Worm (Caenorhabditis elegans) whole organism, L4 larva: ENCODE data around the gene cnt-2.

ENCODE experiments used
- D1046.2 ChIP-seq: fragments of 200-800 bp; sonication (Bioruptor generic); IDR thresholded peaks from 2 replicates; pipeline ENCODE4 v1.3.6; 2022; ENCODE audit warnings: missing genetic modification characterization, missing compliant biosample characterization
- F37D6.2 ChIP-seq: sonication (generic microtip); optimal IDR thresholded peaks from 2 replicates; lab custom pipeline; 2016; ENCODE audit warnings: mild to moderate bottlenecking, missing genetic modification characterization, missing compliant biosample characterization
- F44E2.7 ChIP-seq: fragments of 200-800 bp; sonication (Bioruptor generic); IDR thresholded peaks from 2 replicates; pipeline ENCODE4 v2.1.2; 2022; ENCODE audit warnings: missing genetic modification characterization, missing compliant biosample characterization
- Y48G9A.11 ChIP-seq: fragments of 200-800 bp; sonication (Bioruptor generic); IDR thresholded peaks from 2 replicates; pipeline ENCODE4 v1.3.6; 2022; ENCODE audit warnings: missing genetic modification reagents, missing genetic modification characterization, missing compliant biosample characterization
- Y5F2A.4 ChIP-seq: fragments of 200-800 bp; sonication (Bioruptor generic); optimal IDR thresholded peaks from 2 replicates; lab custom pipeline; 2018; ENCODE audit warnings: mild to moderate bottlenecking, missing genetic modification characterization, missing compliant biosample characterization
- Y75B8A.6 ChIP-seq: fragments of 200-800 bp; sonication (Bioruptor generic); IDR thresholded peaks from 2 replicates; pipeline ENCODE4 v1.3.6; 2022; ENCODE audit warnings: missing genetic modification reagents, missing genetic modification characterization, missing compliant biosample characterization
- ZK337.2 ChIP-seq: fragments of 200-800 bp; sonication (Bioruptor generic); IDR thresholded peaks from 2 replicates; pipeline ENCODE4 v1.3.6; 2022; ENCODE audit warnings: missing genetic modification reagents, missing genetic modification characterization, missing compliant biosample characterization
- aha-1 ChIP-seq: fragments of 150-350 bp; peaks from one replicate; lab custom pipeline; 2014; ENCODE audit warnings: missing biosample characterization, missing genetic modification characterization
- aly-2 ChIP-seq: sonication (generic microtip); optimal IDR thresholded peaks from 2 replicates; lab custom pipeline; 2018; ENCODE audit warnings: missing biosample characterization, missing genetic modification characterization
- attf-4 ChIP-seq: sonication (generic microtip); optimal IDR thresholded peaks from 3 replicates; lab custom pipeline; 2017; ENCODE audit warnings: missing biosample characterization, missing genetic modification characterization
- ceh-28 ChIP-seq: fragments of 150-350 bp; optimal IDR thresholded peaks from 2 replicates; lab custom pipeline; 2014; ENCODE audit warnings: missing biosample characterization, missing genetic modification reagents, missing genetic modification characterization
- ceh-44 ChIP-seq: fragments of 200-800 bp; sonication (Bioruptor generic); IDR thresholded peaks from 2 replicates; pipeline ENCODE4 v1.3.6; 2022; ENCODE audit warnings: missing genetic modification reagents, missing genetic modification characterization, missing compliant biosample characterization
- ceh-62 ChIP-seq: sonication (generic microtip); optimal IDR thresholded peaks from 2 replicates; lab custom pipeline; 2017; ENCODE audit warnings: missing biosample characterization, missing genetic modification characterization
- ceh-82 ChIP-seq: sonication (generic microtip); optimal IDR thresholded peaks from 2 replicates; lab custom pipeline; 2017; ENCODE audit warnings: missing biosample characterization, missing genetic modification characterization
- ces-1 ChIP-seq: fragments of 150-350 bp; sonication (generic microtip); optimal IDR thresholded peaks from 4 replicates; lab custom pipeline; 2014; ENCODE audit warnings: missing biosample characterization, missing genetic modification reagents, missing genetic modification characterization
- dmd-6 ChIP-seq: fragments of 200-800 bp; sonication (Bioruptor generic); IDR thresholded peaks from 2 replicates; pipeline ENCODE4 v1.3.6; 2022; ENCODE audit warnings: missing genetic modification reagents, missing genetic modification characterization, missing compliant biosample characterization
- dmd-8 ChIP-seq: fragments of 200-800 bp; sonication (Bioruptor generic); IDR thresholded peaks from 2 replicates; pipeline ENCODE4 v1.3.6; 2022; ENCODE audit warnings: missing genetic modification characterization, missing compliant biosample characterization
- duxl-1 ChIP-seq: sonication (generic microtip); optimal IDR thresholded peaks from 2 replicates; lab custom pipeline; 2016; ENCODE audit warnings: mild to moderate bottlenecking, missing genetic modification characterization, moderate library complexity, missing compliant biosample characterization; ENCODE audit not compliant: poor library complexity
- egl-43 ChIP-seq: fragments of 200-800 bp; sonication (Bioruptor generic); IDR thresholded peaks from 2 replicates; pipeline ENCODE4 v1.3.6; 2022; ENCODE audit warnings: missing genetic modification reagents, missing genetic modification characterization, missing compliant biosample characterization
- fkh-10 ChIP-seq: fragments of 150-350 bp; optimal IDR thresholded peaks from 2 replicates; lab custom pipeline; 2014; ENCODE audit warnings: missing biosample characterization, missing genetic modification reagents, missing genetic modification characterization
- hif-1 ChIP-seq, 2 experiments: sonication (generic microtip); optimal IDR thresholded peaks; 2 replicates each; lab custom pipeline; 2016 to 2017; ENCODE audit warnings: missing compliant biosample characterization in 2 of 2, missing genetic modification characterization in 2 of 2, missing genetic modification reagents in 2 of 2, missing genotype in 2 of 2, mild to moderate bottlenecking in 1 of 2
- jun-1 ChIP-seq: fragments of 150-350 bp; optimal IDR thresholded peaks from 2 replicates; lab custom pipeline; 2014; ENCODE audit warnings: missing biosample characterization, missing genetic modification reagents, missing genetic modification characterization
- lim-7 ChIP-seq: fragments of 200-800 bp; sonication (Bioruptor generic); IDR thresholded peaks from 2 replicates; pipeline ENCODE4 v1.3.6; 2022; ENCODE audit warnings: missing genetic modification characterization, missing compliant biosample characterization
- lin-29 ChIP-seq: fragments of 200-800 bp; sonication (Bioruptor generic); IDR thresholded peaks from 2 replicates; pipeline ENCODE4 v1.3.6; 2022; ENCODE audit warnings: missing genetic modification reagents, missing genetic modification characterization, missing compliant biosample characterization
- lin-38 ChIP-seq: fragments of 200-800 bp; sonication (Bioruptor generic); IDR thresholded peaks from 2 replicates; pipeline ENCODE4 v1.3.6; 2022; ENCODE audit warnings: missing genetic modification reagents, missing genetic modification characterization, missing compliant biosample characterization
- madf-5 ChIP-seq, 2 experiments: fragments of 200-800 bp; sonication (Bioruptor generic); IDR thresholded peaks; 2 replicates each; pipeline ENCODE4 v1.3.6; 2022; ENCODE audit warnings: missing compliant biosample characterization in 2 of 2, missing genetic modification characterization in 2 of 2
- madf-9 ChIP-seq: fragments of 200-800 bp; sonication (Bioruptor generic); conservative IDR thresholded peaks from 2 replicates; pipeline ENCODE4 v1.3.6; 2022; ENCODE audit warnings: missing genetic modification reagents, missing genetic modification characterization, missing compliant biosample characterization
- mdt-29 ChIP-seq: fragments of 200-800 bp; sonication (Bioruptor generic); IDR thresholded peaks from 2 replicates; pipeline ENCODE4 v1.3.6; 2022; ENCODE audit warnings: missing genetic modification reagents, missing genetic modification characterization, missing compliant biosample characterization
- mes-2 ChIP-seq: sonication (generic microtip); optimal IDR thresholded peaks from 2 replicates; lab custom pipeline; 2016; ENCODE audit warnings: missing genotype, mild to moderate bottlenecking, missing genetic modification characterization, missing compliant biosample characterization; ENCODE audit not compliant: poor library complexity, severe bottlenecking
- mxl-3 ChIP-seq: fragments of 200-800 bp; sonication (Bioruptor generic); optimal IDR thresholded peaks from 2 replicates; lab custom pipeline; 2018; ENCODE audit warnings: mild to moderate bottlenecking, missing genetic modification characterization, missing compliant biosample characterization
- nhr-102 ChIP-seq: sonication (generic microtip); optimal IDR thresholded peaks from 2 replicates; lab custom pipeline; 2016; ENCODE audit warnings: mild to moderate bottlenecking, missing genetic modification characterization, moderate library complexity, missing compliant biosample characterization
- nhr-11 ChIP-seq: fragments of 150-350 bp; optimal IDR thresholded peaks from 2 replicates; lab custom pipeline; 2014; ENCODE audit warnings: missing biosample characterization, missing genetic modification characterization
- nhr-111 ChIP-seq: fragments of 200-800 bp; sonication (Bioruptor generic); optimal IDR thresholded peaks from 2 replicates; lab custom pipeline; 2018; ENCODE audit warnings: mild to moderate bottlenecking, missing genetic modification characterization, missing compliant biosample characterization
- nhr-25 ChIP-seq: sonication (generic microtip); optimal IDR thresholded peaks from 2 replicates; lab custom pipeline; 2017; ENCODE audit warnings: missing genetic modification characterization, mild to moderate bottlenecking, missing compliant biosample characterization, antibody characterized with exemption, moderate library complexity, borderline replicate concordance; ENCODE audit not compliant: insufficient read depth
- nhr-28 ChIP-seq: fragments of 150-350 bp; optimal IDR thresholded peaks from 2 replicates; lab custom pipeline; 2014; ENCODE audit warnings: missing biosample characterization, missing genetic modification characterization
- nhr-6 ChIP-seq: fragments of 150-350 bp; optimal IDR thresholded peaks from 2 replicates; lab custom pipeline; 2014; ENCODE audit warnings: missing biosample characterization, missing genetic modification characterization
- nhr-76 ChIP-seq: fragments of 150-350 bp; optimal IDR thresholded peaks from 2 replicates; lab custom pipeline; 2014; ENCODE audit warnings: missing biosample characterization, missing genetic modification characterization
- nhr-77 ChIP-seq: fragments of 150-350 bp; optimal IDR thresholded peaks from 2 replicates; lab custom pipeline; 2014; ENCODE audit warnings: missing biosample characterization, missing genetic modification characterization
- php-3 ChIP-seq: fragments of 200-800 bp; sonication (Bioruptor generic); IDR thresholded peaks from 2 replicates; pipeline ENCODE4 v1.3.6; 2022; ENCODE audit warnings: missing genetic modification reagents, missing genetic modification characterization, missing compliant biosample characterization
- pqm-1 ChIP-seq: sonication (generic microtip); optimal IDR thresholded peaks from 2 replicates; lab custom pipeline; 2017; ENCODE audit warnings: missing biosample characterization, missing genetic modification characterization
- rbr-2 ChIP-seq: sonication (generic microtip); optimal IDR thresholded peaks from 2 replicates; lab custom pipeline; 2016; ENCODE audit warnings: missing genotype, missing genetic modification characterization, missing compliant biosample characterization
- set-16 ChIP-seq: fragments of 200-800 bp; sonication (Bioruptor generic); IDR thresholded peaks from 2 replicates; pipeline ENCODE4 v1.3.6; 2022; ENCODE audit warnings: missing genetic modification reagents, missing genetic modification characterization, missing compliant biosample characterization
- snpc-1.2 ChIP-seq: fragments of 200-800 bp; sonication (Bioruptor generic); IDR thresholded peaks from 2 replicates; pipeline ENCODE4 v1.3.6; 2022; ENCODE audit warnings: missing genetic modification reagents, missing genetic modification characterization, missing compliant biosample characterization
- snpc-4 ChIP-seq: fragments of 150-350 bp; optimal IDR thresholded peaks from 2 replicates; lab custom pipeline; 2014; ENCODE audit warnings: missing biosample characterization, missing genetic modification characterization
- tra-1 ChIP-seq: fragments of 200-800 bp; sonication (Bioruptor generic); IDR thresholded peaks from 2 replicates; pipeline ENCODE4 v1.3.6; 2022; ENCODE audit warnings: missing genetic modification reagents, missing genetic modification characterization, missing compliant biosample characterization
- unc-130 ChIP-seq: sonication (generic microtip); optimal IDR thresholded peaks from 2 replicates; lab custom pipeline; 2016; ENCODE audit warnings: missing genetic modification reagents, missing genetic modification characterization, missing compliant biosample characterization
- unc-39 ChIP-seq: sonication (generic microtip); optimal IDR thresholded peaks from 2 replicates; lab custom pipeline; 2017; ENCODE audit warnings: missing biosample characterization, missing genetic modification characterization
- zip-2 ChIP-seq: fragments of 150-350 bp; optimal IDR thresholded peaks from 2 replicates; lab custom pipeline; 2014; ENCODE audit warnings: missing biosample characterization, missing genetic modification characterization
- ztf-11 ChIP-seq: fragments of 150-350 bp; optimal IDR thresholded peaks from 2 replicates; lab custom pipeline; 2014; ENCODE audit warnings: missing biosample characterization, missing genetic modification characterization
- ztf-7 ChIP-seq: fragments of 150-350 bp; optimal IDR thresholded peaks from 2 replicates; lab custom pipeline; 2014; ENCODE audit warnings: missing biosample characterization, missing genetic modification characterization

The cnt-2 gene

ce11 chrIII:10706481-10706880, 51.7 kb downstream of the cnt-2 start:
- TF ChIP-seq egl-43 (GFP tag; lab: Robert Waterston, UW) (0 out of 2 replicates have a peak, but pooled peaks have one; percentile 52), ces-1 (no peak), nhr-28 (no peak), set-16 (GFP tag; lab: Robert Waterston, UW) (peak; percentile 92), jun-1 (no peak), php-3 (GFP tag; lab: Robert Waterston, UW) (0 out of 2 replicates have a peak, but pooled peaks have one; percentile 14), snpc-1.2 (peak; percentile 26; the same call in 1 of the 2 replicates), Y48G9A.11 (GFP tag; lab: Robert Waterston, UW) (no peak), nhr-102 (tag; lab: Kevin White, UChicago) (no peak), mes-2 (no peak), nhr-76 (tag; lab: Kevin White, UChicago) (no peak), rbr-2 (tag; lab: Kevin White, UChicago) (no peak), attf-4 (tag; lab: Kevin White, UChicago) (no peak), nhr-6 (tag; lab: Kevin White, UChicago) (no peak), nhr-25 (tag; lab: Kevin White, UChicago) (no peak), snpc-4 (tag; lab: Kevin White, UChicago) (no peak), ztf-7 (tag; lab: Kevin White, UChicago) (no peak), fkh-10 (GFP tag; lab: Kevin White, UChicago) (no peak), Y5F2A.4 (no peak), tra-1 (GFP tag; lab: Robert Waterston, UW) (0 out of 2 replicates have a peak, but pooled peaks have one; percentile 38), ZK337.2 (GFP tag; lab: Robert Waterston, UW) (no peak), lin-38 (no peak), ceh-82 (tag; lab: Kevin White, UChicago) (no peak), lin-29 (GFP tag; lab: Robert Waterston, UW) (no peak), dmd-6 (no peak), mdt-29 (GFP tag; lab: Robert Waterston, UW) (no peak), lim-7 (peak; percentile 24; the same call in 1 of the 2 replicates), ceh-28 (tag; lab: Kevin White, UChicago) (no peak), duxl-1 (tag; lab: Kevin White, UChicago) (no peak), unc-39 (no peak)

DNA sequence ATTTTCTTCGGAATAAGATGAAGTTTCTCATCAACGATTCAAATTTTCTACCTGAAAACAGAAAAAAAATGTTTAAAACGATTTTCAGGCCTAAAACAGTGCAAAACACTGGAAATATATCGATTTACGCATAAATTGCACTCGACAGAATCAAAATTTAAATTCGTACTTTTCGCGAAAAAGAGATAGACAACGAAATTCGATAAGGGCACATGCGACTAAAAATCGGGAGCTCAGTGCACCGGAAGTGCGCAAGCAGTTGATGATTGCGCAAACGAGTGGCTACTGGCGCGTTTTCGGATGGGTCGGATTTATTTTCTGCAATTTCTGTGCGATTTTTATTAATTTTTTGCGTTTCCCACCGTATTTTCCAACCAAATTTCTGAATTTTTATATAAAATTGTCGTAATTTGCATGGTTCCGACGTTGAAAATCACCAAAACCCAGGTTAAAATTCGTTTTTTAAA, 52.2 kb downstream of the cnt-2 start, which contains the start of the genes Y39A1A.21 and Y39A1A.22:
Y39A1A.21 (minus strand) TSS at position 51 of the 467 bp plus-strand sequence.
Y39A1A.22 (minus strand) TSS at position 57 of the 467 bp plus-strand sequence.
- no peak for TF ChIP-seq dmd-8 (GFP tag; lab: Robert Waterston, UW)
- peak; percentile 70 for TF ChIP-seq nhr-11 (tag; lab: Kevin White, UChicago)
- TF ChIP-seq zip-2 (tag; lab: Kevin White, UChicago) = peak; percentile 31
- TF ChIP-seq snpc-1.2 = no peak
- TF ChIP-seq nhr-111 (GFP tag; lab: Kevin White, UChicago) = no peak
- TF ChIP-seq fkh-10 (GFP tag; lab: Kevin White, UChicago) = peak; percentile 33
- TF ChIP-seq nhr-102 (tag; lab: Kevin White, UChicago) = peak; percentile 68
- no peak for TF ChIP-seq ceh-28 (tag; lab: Kevin White, UChicago)
- TF ChIP-seq F37D6.2 (tag; lab: Kevin White, UChicago) = peak; percentile 58
- no peak for TF ChIP-seq F44E2.7 (GFP tag; lab: Robert Waterston, UW)
- no peak for TF ChIP-seq D1046.2
- no peak for TF ChIP-seq aha-1 (tag; lab: Kevin White, UChicago)
- TF ChIP-seq unc-130 = peak; percentile 8
- TF ChIP-seq ces-1 = no peak
- no peak for TF ChIP-seq aly-2 (tag; lab: Kevin White, UChicago)
- TF ChIP-seq pqm-1 (tag; lab: Kevin White, UChicago) = peak; percentile 18
- TF ChIP-seq Y75B8A.6 (GFP tag; lab: Robert Waterston, UW) = no peak
- no peak for TF ChIP-seq madf-5 (GFP tag; IDR thresholded peaks at IDR 0.05; lab: Robert Waterston, UW)
- peak; percentile 63 for TF ChIP-seq nhr-77 (tag; lab: Kevin White, UChicago)
- no peak for TF ChIP-seq ceh-44 (GFP tag; lab: Robert Waterston, UW)
- peak; percentile 53 for TF ChIP-seq ztf-7 (tag; lab: Kevin White, UChicago)
- no peak for TF ChIP-seq ztf-11
- TF ChIP-seq madf-9 (GFP tag; lab: Robert Waterston, UW) = peak; percentile 51
- TF ChIP-seq mxl-3 (GFP tag; lab: Kevin White, UChicago) = no peak
- no peak for TF ChIP-seq lim-7
- no peak for TF ChIP-seq php-3 (GFP tag; lab: Robert Waterston, UW)
- peak; percentile 56 for TF ChIP-seq nhr-28
- TF ChIP-seq ceh-62 (tag; lab: Kevin White, UChicago) = no peak
- peak in 1 of 2 experiments; percentile 60 for TF ChIP-seq hif-1 (tag; optimal IDR thresholded peaks at IDR 0.05; lab: Kevin White, UChicago)
